Worm (Caenorhabditis elegans) whole organism, L4/young adult: Measurements from ENCODE around the gene M04C3.1.

Experiments used
- W03F9.2 ChIP-seq: fragments of 150-350 bp; optimal IDR thresholded peaks from 2 replicates; lab custom pipeline; 2014; ENCODE audit warnings: missing biosample characterization, missing genetic modification characterization
- dao-5 ChIP-seq: sonication (generic microtip); optimal IDR thresholded peaks from 2 replicates; lab custom pipeline; 2016; ENCODE audit warnings: missing genotype, missing genetic modification characterization, moderate library complexity, missing compliant biosample characterization
- him-1 ChIP-seq: sonication (generic microtip); optimal IDR thresholded peaks from 2 replicates; lab custom pipeline; 2016; ENCODE audit warnings: missing genotype, missing genetic modification reagents, missing genetic modification characterization, missing compliant biosample characterization

M04C3.1 gene

DNA sequence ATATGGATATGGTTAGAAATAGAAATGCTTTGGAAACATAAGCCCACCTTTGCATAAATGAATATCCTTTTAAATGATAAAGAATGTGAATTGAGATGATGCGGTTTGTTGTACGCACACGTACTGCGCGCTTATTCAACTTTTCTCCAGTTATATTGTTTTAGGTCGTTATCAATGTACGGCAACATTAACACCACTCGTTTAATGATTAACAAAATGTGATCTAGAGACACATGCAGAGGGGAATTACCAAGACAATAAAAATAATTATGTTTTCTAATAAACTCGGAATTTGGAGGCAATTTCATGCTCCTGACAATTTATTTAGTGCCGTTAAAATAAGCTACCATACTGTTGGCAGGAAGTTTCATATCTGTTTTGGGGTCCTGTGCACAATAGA lies at the start of gene M04C3.1:
TSS of gene M04C3.1 (minus strand) at position 164 of the 400 bp plus-strand sequence.
- TF ChIP-seq him-1 (tag; lab: Kevin White, UChicago) (no peak), dao-5 (tag; lab: Kevin White, UChicago) (no peak), W03F9.2 (tag; lab: Kevin White, UChicago) (no peak)

DNA sequence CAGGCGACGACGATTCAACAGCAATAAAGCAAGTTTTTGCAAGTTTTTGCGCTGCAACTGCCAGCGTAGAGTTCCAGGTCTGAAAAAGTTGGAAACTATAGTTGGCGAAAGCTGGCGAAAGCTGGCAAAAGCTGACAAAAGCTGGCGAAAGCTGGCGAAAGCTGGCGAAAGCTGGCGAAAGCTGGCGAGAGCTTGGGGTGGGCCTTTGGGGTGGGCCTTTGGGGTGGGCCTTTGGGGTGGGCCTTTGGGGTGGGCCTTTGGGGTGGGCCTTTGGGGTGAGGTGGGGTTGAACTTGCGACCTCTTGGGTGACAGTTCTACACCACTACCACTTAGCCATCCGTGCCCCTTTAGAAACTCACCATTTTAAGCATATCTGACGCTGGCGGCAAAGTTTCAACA lies 49.7 kb upstream of the M04C3.1 start:
- TF ChIP-seq W03F9.2 (tag; lab: Kevin White, UChicago), result no peak
- no peak for TF ChIP-seq dao-5 (tag; lab: Kevin White, UChicago)
- no peak for TF ChIP-seq him-1 (tag; lab: Kevin White, UChicago)

DNA sequence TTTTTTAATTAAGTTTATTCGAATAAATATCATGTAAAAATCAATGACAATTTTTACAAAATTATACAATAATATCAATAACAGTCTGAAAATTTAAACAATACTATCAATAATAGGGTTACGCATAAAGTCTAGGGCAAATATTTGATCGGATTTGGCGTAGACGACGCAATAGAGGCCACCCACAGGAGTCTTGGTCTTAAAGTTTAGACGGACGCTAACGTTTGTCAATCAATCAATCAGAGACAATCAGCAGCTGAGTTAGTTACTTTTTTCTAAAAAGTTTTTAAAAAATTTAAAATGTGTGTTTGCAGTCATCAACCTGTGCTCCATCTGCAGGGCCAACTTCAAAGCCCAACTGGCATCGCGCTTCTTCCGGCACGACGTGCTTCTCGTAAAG lies 45.9 kb upstream of the M04C3.1 start, which contains the start of gene Y43F8B.29:
TSS of gene Y43F8B.29 (plus strand) at position 301 of the 400 bp plus-strand sequence.
- TF ChIP-seq him-1 (tag; lab: Kevin White, UChicago) (no peak), dao-5 (tag; lab: Kevin White, UChicago) (no peak), W03F9.2 (tag; lab: Kevin White, UChicago) (no peak)

DNA sequence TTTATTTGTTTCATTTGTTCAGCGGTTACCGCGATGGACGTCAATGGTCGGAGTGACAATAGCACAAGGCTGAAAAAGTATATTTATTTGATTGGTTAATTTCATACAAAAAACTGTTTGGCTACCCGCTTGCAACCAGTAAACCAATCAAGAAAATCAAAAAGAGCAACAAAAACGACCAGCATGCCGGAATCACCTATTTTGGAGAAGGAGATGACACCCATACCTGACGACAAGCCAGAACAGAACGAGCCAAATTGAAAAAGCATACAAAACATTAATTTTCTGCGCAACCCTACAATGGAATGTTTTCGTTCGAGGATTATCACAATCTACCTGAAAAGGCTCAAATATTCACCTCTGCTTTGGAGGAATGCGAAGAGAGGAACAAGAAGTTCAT lies 45.1 kb upstream of the M04C3.1 start, which contains the start of gene Y43F8B.7:
TSS of gene Y43F8B.7 (plus strand) at position 301 of the 400 bp plus-strand sequence.
- TF ChIP-seq him-1 (tag; lab: Kevin White, UChicago) (no peak), W03F9.2 (tag; lab: Kevin White, UChicago) (no peak), dao-5 (tag; lab: Kevin White, UChicago) (no peak)

DNA sequence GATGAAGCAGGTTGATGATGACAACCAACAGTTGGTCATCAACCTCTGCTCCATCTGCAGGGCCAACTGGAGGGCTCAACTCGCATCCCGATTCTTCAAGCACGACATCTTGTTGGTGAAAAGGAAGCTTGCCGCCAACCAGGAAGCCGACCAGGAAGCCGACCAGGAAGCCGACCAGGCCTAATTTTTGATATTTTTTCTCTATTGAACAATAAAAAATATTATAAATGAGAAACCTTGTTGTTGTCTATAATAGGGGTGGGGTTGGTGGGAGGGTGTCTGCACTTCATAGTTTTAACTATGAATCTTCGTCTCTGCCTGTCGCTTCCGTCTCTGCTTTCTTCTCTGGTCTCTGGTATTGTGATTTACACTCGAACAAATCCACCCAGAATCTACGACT lies 40.3 kb upstream of the M04C3.1 start, which contains the start of gene Y43F8B.18:
TSS of gene Y43F8B.18 (plus strand) at position 301 of the 400 bp plus-strand sequence.
- TF ChIP-seq him-1 (tag; lab: Kevin White, UChicago) (no peak), dao-5 (tag; lab: Kevin White, UChicago) (no peak), W03F9.2 (tag; lab: Kevin White, UChicago) (no peak)

DNA sequence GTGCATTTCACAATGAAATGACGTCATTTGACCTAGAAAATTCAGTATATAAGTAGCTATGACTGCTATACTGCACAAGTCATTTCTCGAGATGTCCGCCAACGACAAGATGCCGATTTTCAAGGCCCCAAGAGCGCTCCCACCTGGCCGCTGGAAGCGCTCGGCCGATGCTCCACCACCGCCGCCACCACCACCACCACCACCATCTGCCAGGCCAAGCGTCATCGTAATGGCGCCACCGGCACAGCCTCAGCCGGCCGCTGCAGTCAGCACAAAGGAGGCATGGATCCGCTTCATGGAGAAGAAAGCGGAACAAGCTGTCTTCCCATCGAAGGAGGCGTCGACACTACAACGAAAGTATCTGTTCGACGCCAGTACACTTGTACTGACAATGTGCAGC lies 39.9 kb upstream of the M04C3.1 start, which contains the start of gene Y43F8B.28:
TSS of gene Y43F8B.28 (plus strand) at position 59 of the 400 bp plus-strand sequence.
- TF ChIP-seq W03F9.2 (tag; lab: Kevin White, UChicago), result no peak
- TF ChIP-seq dao-5 (tag; lab: Kevin White, UChicago), result no peak
- no peak for TF ChIP-seq him-1 (tag; lab: Kevin White, UChicago)

DNA sequence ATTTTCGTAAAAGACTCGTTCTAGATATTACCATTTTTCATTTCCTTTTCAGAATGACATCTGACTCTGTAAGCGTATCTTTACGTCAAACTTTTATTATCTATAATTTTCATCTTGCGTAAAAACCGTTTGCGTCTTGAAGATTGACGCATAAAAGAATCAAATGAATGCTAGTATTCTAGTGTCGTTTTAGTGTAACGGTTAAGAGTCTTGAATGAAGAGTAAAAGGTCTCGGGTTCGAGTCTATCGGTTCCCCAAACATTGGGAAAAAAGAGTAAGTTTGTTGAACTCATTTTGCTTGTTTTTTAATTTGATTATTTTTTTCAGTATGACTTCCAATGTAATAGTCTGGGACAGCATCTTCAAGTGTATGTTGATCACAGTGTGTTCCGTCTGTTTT lies 39.1 kb upstream of the M04C3.1 start, which contains the start of gene Y43F8B.17:
TSS of gene Y43F8B.17 (plus strand) at position 215 of the 400 bp plus-strand sequence.
- TF ChIP-seq W03F9.2 (tag; lab: Kevin White, UChicago) (no peak), him-1 (tag; lab: Kevin White, UChicago) (no peak), dao-5 (tag; lab: Kevin White, UChicago) (no peak)

DNA sequence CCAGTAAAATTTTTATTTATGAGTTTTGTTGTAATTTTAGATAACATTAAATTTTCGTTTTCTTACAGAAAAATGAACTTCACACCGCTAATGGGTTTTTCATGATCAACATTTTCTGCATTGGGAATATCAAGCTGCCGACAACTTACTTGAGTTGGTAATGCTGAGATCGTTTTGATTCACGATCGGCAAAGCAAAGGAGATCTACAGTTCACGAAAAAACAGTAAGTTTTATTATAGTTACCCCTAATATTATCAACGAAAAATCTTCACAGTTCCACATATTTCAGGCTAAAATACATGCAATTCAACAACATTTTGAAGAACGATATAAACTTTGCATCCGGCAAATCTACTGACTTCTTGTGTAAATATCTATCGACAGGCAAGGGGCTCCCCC lies 37.1 kb upstream of the M04C3.1 start, which contains the start of gene Y43F8B.22:
TSS of gene Y43F8B.22 (plus strand) at position 301 of the 400 bp plus-strand sequence.
- TF ChIP-seq him-1 (tag; lab: Kevin White, UChicago) (no peak), dao-5 (tag; lab: Kevin White, UChicago) (no peak), W03F9.2 (tag; lab: Kevin White, UChicago) (no peak)

DNA sequence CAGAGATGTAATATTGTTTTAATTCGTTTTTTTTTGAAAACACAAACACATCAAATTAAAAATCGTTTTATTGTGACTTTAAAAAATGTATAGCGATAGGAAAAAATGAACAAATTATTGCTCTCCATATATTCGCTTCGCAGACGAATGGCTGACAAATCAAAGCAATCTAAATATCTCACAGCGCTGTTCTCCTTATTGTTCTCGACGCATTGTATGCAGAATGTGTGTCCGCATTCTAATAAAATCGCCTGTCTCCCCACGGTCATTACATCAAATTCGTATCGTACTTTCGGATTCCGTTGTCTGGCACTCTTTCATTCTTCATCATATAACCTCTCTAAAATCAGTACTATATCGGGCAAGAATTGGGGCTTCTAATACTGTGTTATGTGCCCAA lies 32.4 kb upstream of the M04C3.1 start, which contains the start of gene Y43F8B.9:
TSS of gene Y43F8B.9 (plus strand) at position 301 of the 400 bp plus-strand sequence.
- TF ChIP-seq him-1 (tag; lab: Kevin White, UChicago), result no peak
- no peak for TF ChIP-seq W03F9.2 (tag; lab: Kevin White, UChicago)
- no peak for TF ChIP-seq dao-5 (tag; lab: Kevin White, UChicago)

DNA sequence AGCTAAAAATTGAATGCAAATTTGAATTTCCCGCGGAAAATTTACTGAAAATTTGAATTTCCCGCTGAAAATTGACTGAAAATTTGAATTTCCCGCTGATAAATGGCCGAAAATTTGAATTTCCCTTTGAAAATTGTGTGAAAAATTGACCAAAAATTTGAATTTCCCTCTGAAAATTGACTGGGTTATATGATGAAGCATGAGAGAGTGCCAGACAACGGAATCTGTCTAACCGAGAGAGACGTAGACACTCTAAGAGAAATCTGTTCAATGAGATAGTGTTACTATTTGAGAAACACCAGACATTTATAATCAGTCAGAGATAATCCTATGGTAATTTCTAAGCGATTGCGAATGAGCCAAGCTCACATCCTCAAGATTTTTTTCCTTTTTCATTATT lies 31.9 kb upstream of the M04C3.1 start:
- TF ChIP-seq him-1 (tag; lab: Kevin White, UChicago) (no peak), dao-5 (tag; lab: Kevin White, UChicago) (no peak), W03F9.2 (tag; lab: Kevin White, UChicago) (no peak)

DNA sequence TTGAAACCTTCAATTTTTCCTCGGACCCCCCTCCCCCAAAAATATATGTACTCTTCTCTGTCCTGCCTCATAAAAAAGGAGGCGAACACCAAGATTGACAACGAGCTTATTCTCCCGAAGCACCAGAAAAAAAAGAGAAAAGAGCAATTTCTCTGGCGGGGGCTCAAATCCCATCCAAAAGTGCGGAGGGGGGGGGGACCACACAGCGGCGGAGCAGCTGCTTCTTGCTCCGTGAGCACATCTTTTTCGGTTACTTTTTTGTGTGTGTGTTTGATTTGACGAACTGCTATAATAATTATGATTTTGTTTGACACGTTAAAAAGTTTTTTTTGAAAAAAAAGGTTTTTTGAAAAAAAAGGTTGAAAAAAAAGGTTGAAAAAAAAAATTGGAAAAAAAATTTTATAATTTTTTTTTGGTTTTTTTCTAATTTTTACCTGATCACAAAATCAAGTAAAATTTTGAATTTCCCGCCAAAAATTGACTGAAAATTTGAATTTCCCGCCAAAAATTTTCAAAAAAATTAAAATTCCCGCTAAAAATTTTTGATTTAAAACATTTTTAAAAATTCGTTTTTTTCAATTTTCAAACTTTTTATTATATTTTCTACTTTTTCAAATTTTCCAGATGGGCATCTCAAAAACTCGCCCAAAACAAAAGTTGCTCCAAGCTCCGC lies 28.6 kb upstream of the M04C3.1 start, which contains the start of gene Y43F8B.10:
TSS of gene Y43F8B.10 (plus strand) at position 623 of the 673 bp plus-strand sequence.
- TF ChIP-seq him-1 (tag; lab: Kevin White, UChicago) (no peak), W03F9.2 (tag; lab: Kevin White, UChicago) (no peak), dao-5 (tag; lab: Kevin White, UChicago) (no peak)

DNA sequence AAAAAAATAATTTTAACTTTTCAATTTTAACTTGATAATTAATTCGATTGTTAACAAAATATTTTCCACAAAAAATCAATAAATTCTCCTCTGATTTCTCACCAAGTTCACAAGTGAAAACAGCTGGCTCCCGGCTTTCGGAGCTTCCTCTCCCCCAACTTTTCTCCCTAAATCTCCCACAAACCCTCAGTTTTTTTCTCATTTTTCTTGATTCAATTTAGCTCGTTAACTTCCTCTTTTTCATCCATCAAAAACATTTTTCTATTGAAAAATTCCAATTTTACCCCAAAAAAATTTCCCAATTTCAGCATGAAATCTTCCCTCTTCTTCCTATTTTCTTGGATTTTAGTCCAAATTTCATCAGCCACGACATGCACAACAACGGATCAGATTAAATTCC lies 25.0 kb upstream of the M04C3.1 start, which contains the start of gene Y43F8B.11:
TSS of gene Y43F8B.11 (plus strand) at position 301 of the 400 bp plus-strand sequence.
- no peak for TF ChIP-seq W03F9.2 (tag; lab: Kevin White, UChicago)
- TF ChIP-seq dao-5 (tag; lab: Kevin White, UChicago), result no peak
- no peak for TF ChIP-seq him-1 (tag; lab: Kevin White, UChicago)

DNA sequence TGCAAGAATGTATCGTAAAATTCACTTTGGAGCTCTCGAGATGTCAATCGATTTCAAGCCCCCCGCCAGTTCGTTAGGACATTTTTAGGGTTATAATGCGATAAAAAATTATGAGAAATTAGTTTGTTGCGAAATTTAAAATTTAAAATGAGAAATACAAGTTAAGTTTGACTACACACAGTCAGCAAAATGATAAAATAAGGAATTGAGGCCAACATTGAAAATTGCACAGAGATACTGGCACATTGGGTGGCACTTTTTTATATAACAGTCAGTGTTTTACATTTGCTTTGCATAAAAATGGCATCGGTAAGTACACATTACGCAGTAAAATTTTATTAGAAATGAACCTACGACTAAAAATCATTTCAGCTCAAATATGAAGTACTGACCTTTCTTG lies 22.7 kb upstream of the M04C3.1 start, which contains the start of gene Y43F8B.12:
TSS of gene Y43F8B.12 (plus strand) at position 301 of the 400 bp plus-strand sequence.
- no peak for TF ChIP-seq him-1 (tag; lab: Kevin White, UChicago)
- TF ChIP-seq W03F9.2 (tag; lab: Kevin White, UChicago), result no peak
- TF ChIP-seq dao-5 (tag; lab: Kevin White, UChicago), result no peak
